Worm (Caenorhabditis elegans) whole organism, L1 larva: ENCODE data around the gene srh-71.

Source experiments
- efl-1 ChIP-seq, 4 experiments: fragments of 150-350 bp; optimal IDR thresholded peaks in 3 of 4; peaks in 1 of 4; 1 replicate in 1 of 4; 2 replicates in 3 of 4; lab custom pipeline; 2014; ENCODE audit warnings: missing biosample characterization in 2 of 4, missing genetic modification characterization in 2 of 4, missing genetic modification reagents in 2 of 4
- elt-3 ChIP-seq, 6 experiments: fragments of 150-350 bp in 1 of 6; sonication (generic microtip); optimal IDR thresholded peaks; 2 replicates each; lab custom pipeline; 2017 to 2018; ENCODE audit warnings: missing biosample characterization in 6 of 6, missing genetic modification characterization in 6 of 6, inconsistent platforms in 1 of 6
- jun-1 ChIP-seq: fragments of 150-350 bp; optimal IDR thresholded peaks from 2 replicates; lab custom pipeline; 2014; ENCODE audit warnings: missing biosample characterization, missing genetic modification reagents, missing genetic modification characterization
- nhr-12 ChIP-seq: sonication (generic microtip); optimal IDR thresholded peaks from 2 replicates; lab custom pipeline; 2017; ENCODE audit warnings: missing biosample characterization, missing genetic modification characterization
- nhr-237 ChIP-seq: fragments of 150-350 bp; optimal IDR thresholded peaks from 2 replicates; lab custom pipeline; 2014; ENCODE audit warnings: missing biosample characterization, missing genetic modification characterization
- nhr-28 ChIP-seq: fragments of 150-350 bp; optimal IDR thresholded peaks from 2 replicates; lab custom pipeline; 2014; ENCODE audit warnings: missing biosample characterization, missing genetic modification characterization
- tbx-2 ChIP-seq: sonication (generic microtip); optimal IDR thresholded peaks from 2 replicates; lab custom pipeline; 2016; ENCODE audit warnings: missing genetic modification characterization, missing compliant biosample characterization

- TF ChIP-seq nhr-12 (no peak), jun-1 (no peak), efl-1 (optimal IDR thresholded peaks at IDR 0.05; lab: Kevin White, UChicago) (no peak), efl-1 (GFP tag; optimal IDR thresholded peaks at IDR 0.05 in 1 of 2; lab: Kevin White, UChicago) (no peak), tbx-2 (tag; lab: Kevin White, UChicago) (no peak), elt-3 (tag; optimal IDR thresholded peaks at IDR 0.05; lab: Kevin White, UChicago) (no peak), nhr-237 (tag; lab: Kevin White, UChicago) (no peak), nhr-28 (tag; lab: Kevin White, UChicago) (no peak)
These were observed 31.1 kb downstream of the srh-71 start, which contains the start of gene sri-32 for ce11 chrII:3154383-3154782.
